Worm (Caenorhabditis elegans) whole organism, L4/young adult: ENCODE data around the gene inpp-5K.

Experiments
- W03F9.2 ChIP-seq: fragments of 150-350 bp; optimal IDR thresholded peaks from 2 replicates; lab custom pipeline; 2014; ENCODE audit warnings: missing biosample characterization, missing genetic modification characterization
- dao-5 ChIP-seq: sonication (generic microtip); optimal IDR thresholded peaks from 2 replicates; lab custom pipeline; 2016; ENCODE audit warnings: missing genotype, missing genetic modification characterization, moderate library complexity, missing compliant biosample characterization
- him-1 ChIP-seq: sonication (generic microtip); optimal IDR thresholded peaks from 2 replicates; lab custom pipeline; 2016; ENCODE audit warnings: missing genotype, missing genetic modification reagents, missing genetic modification characterization, missing compliant biosample characterization

DNA sequence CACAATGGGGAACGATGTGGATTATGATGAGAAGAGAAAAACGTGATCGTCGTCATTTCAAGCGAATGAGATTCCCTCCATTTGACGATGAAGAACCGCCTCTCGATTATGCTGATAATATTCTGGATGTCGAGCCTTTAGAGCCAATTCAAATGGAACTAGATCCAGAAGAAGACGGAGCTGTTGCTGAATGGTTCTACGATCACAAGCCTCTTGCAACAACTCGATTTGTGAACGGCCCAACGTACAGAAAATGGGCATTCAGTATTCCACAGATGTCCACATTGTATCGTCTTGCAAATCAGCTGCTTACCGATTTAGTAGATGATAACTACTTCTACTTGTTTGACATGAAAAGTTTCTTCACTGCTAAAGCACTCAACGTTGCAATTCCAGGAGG, 3.6 kb upstream of the inpp-5K start:
- TF ChIP-seq dao-5 (tag; lab: Kevin White, UChicago) (no peak), W03F9.2 (no peak), him-1 (no peak)
